Worm (Caenorhabditis elegans) whole organism, midembryonic: Measurements from ENCODE around the gene arrd-6.

ENCODE experiments used
- klf-2 ChIP-seq: fragments of 200-800 bp; sonication (Bioruptor generic); conservative IDR thresholded peaks from 2 replicates; pipeline ENCODE4 v1.3.6; 2022; ENCODE audit warnings: missing genetic modification reagents, missing genetic modification characterization, missing compliant biosample characterization
- tab-1 ChIP-seq: fragments of 200-800 bp; sonication (Bioruptor generic); IDR thresholded peaks from 2 replicates; pipeline ENCODE4 v1.3.6; 2022; ENCODE audit warnings: missing genetic modification characterization, missing compliant biosample characterization

DNA sequence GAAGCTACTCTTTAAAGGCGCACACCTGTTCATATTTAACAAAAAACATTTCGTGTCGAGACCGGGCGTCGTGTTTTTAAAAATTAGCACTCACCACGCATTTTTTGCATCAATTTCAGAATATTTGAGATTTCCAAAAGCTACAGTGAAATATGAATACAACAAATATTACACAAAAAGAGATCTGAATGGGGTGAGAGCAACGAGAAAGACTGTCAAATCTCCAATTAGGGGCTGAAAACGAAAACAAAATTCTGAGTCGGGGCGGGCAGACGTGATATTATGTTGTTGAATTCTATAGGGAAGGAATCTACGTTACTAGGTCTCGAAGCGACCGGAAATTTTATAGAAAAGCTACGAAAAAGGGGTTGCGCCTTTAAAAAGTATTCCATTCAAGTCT, 38.9 kb upstream of the arrd-6 start, which contains the start of gene C09H10.5:
- no peak for TF ChIP-seq tab-1
- no peak for TF ChIP-seq klf-2
